Fruit fly (Drosophila melanogaster): ENCODE results near the gene CG6576.

Gene CG6576

DNA sequence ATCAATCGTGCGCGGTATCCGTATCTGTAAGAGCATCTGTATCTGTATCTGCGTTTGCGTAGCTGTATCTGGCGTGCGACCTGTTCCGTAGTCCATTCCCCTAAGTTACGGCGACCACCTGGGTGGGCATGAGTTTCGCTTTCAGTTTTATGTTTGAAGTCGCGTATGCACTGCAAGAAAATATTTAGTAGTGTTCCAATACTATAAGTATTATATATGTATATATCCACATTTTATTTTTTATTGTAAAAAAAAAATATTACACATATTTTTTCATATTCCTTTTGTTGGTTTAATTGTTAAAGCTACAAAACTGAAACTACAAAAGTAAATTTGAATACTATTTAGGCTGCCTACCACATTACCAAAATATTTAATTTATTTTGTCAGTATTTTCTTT is 42.9 kb upstream of the CG6576 start (continued):
- TF ChIP-seq CG6791 (GFP tag; IDR thresholded peaks at IDR 0.05; ENCODE audit: partially characterized antibody), result no peak
- no peak for TF ChIP-seq CG15011 (GFP tag; optimal IDR thresholded peaks at IDR 0.05)
- TF ChIP-seq Spps (tag; optimal IDR thresholded peaks at IDR 0.05), result no peak
- no peak for TF ChIP-seq lbe (GFP tag; optimal IDR thresholded peaks at IDR 0.05)
- TF ChIP-seq pros (GFP tag; optimal IDR thresholded peaks at IDR 0.05), result no peak
- TF ChIP-seq klu (GFP tag; IDR thresholded peaks at IDR 0.05), result no peak
- no peak for TF ChIP-seq onecut (GFP tag; IDR thresholded peaks at IDR 0.05)
- peak; percentile 27 for TF ChIP-seq CG10979 (tag; optimal IDR thresholded peaks at IDR 0.05)
- no peak for TF ChIP-seq twi (tag; optimal IDR thresholded peaks at IDR 0.05)
- no peak for TF ChIP-seq CG4424 (GFP tag; optimal IDR thresholded peaks at IDR 0.05)
- peak; percentile 44 for TF ChIP-seq nmo (GFP tag; optimal IDR thresholded peaks at IDR 0.05)
- TF ChIP-seq Trl (optimal IDR thresholded peaks at IDR 0.05), result no peak
- no peak for TF ChIP-seq Trl (GFP tag; optimal IDR thresholded peaks at IDR 0.05)
- TF ChIP-seq CG17359 (tag; optimal IDR thresholded peaks at IDR 0.05), result no peak
- no peak for TF ChIP-seq CG18011 (GFP tag; optimal IDR thresholded peaks at IDR 0.05)
- no peak for TF ChIP-seq CG2129 (GFP tag; IDR thresholded peaks at IDR 0.05; ENCODE audit: partially characterized antibody)
- TF ChIP-seq CG4854 (GFP tag; optimal IDR thresholded peaks at IDR 0.05), result no peak
- TF ChIP-seq CG17361 (GFP tag; IDR thresholded peaks at IDR 0.05), result no peak; the same call in 2 of the 3 replicates
- peak; percentile 30 for TF ChIP-seq unpg (GFP tag; optimal IDR thresholded peaks at IDR 0.05)
- no peak for TF ChIP-seq pfk (GFP tag; optimal IDR thresholded peaks at IDR 0.05)
- no peak for TF ChIP-seq CG3726 (GFP tag; IDR thresholded peaks at IDR 0.05)
- TF ChIP-seq crc (GFP tag; optimal IDR thresholded peaks at IDR 0.05), result no peak
- peak; percentile 31 for TF ChIP-seq Abd-B (GFP tag; optimal IDR thresholded peaks at IDR 0.05)
- no peak for TF ChIP-seq lilli (GFP tag; optimal IDR thresholded peaks at IDR 0.05)
- no peak for TF ChIP-seq CG31365 (tag; optimal IDR thresholded peaks at IDR 0.05)
- TF ChIP-seq D19A (tag; optimal IDR thresholded peaks at IDR 0.05), result no peak
- no peak for TF ChIP-seq CG12104 (GFP tag; optimal IDR thresholded peaks at IDR 0.05)
- no peak for TF ChIP-seq sc (optimal IDR thresholded peaks at IDR 0.05)
- TF ChIP-seq sc (GFP tag; optimal IDR thresholded peaks at IDR 0.05), result no peak
- TF ChIP-seq bbx (GFP tag; IDR thresholded peaks at IDR 0.05; ENCODE audit: partially characterized antibody), result no peak
- peak; percentile 2 for TF ChIP-seq CG14710 (tag; optimal IDR thresholded peaks at IDR 0.05)
- no peak for TF ChIP-seq br (optimal IDR thresholded peaks at IDR 0.05)
- TF ChIP-seq CG8290 (GFP tag; optimal IDR thresholded peaks at IDR 0.05), result no peak
- no peak for TF ChIP-seq CG8290 (tag; optimal IDR thresholded peaks at IDR 0.05)
- TF ChIP-seq CG14050 (GFP tag; IDR thresholded peaks at IDR 0.05), result no peak
- TF ChIP-seq nerfin-1 (tag; optimal IDR thresholded peaks at IDR 0.05), result no peak
- no peak for TF ChIP-seq jigr1 (GFP tag; IDR thresholded peaks at IDR 0.05)
- TF ChIP-seq zf30C (GFP tag; optimal IDR thresholded peaks at IDR 0.05), result no peak
- no peak for TF ChIP-seq CG9932 (GFP tag; IDR thresholded peaks at IDR 0.05)
- no peak for TF ChIP-seq zen2 (GFP tag; IDR thresholded peaks at IDR 0.05; ENCODE audit: partially characterized antibody)
- no peak for TF ChIP-seq esg (GFP tag; conservative IDR thresholded peaks at IDR 0.05)
- TF ChIP-seq toy (GFP tag; IDR thresholded peaks at IDR 0.05), result no peak
- TF ChIP-seq CG30020 (tag; optimal IDR thresholded peaks at IDR 0.05), result no peak
- TF ChIP-seq CG15479 (GFP tag; optimal IDR thresholded peaks at IDR 0.05), result no peak
- TF ChIP-seq CG7839 (tag; optimal IDR thresholded peaks at IDR 0.05), result peak; percentile 48
- no peak for TF ChIP-seq Scr (GFP tag; IDR thresholded peaks at IDR 0.05; ENCODE audit: partially characterized antibody)
- TF ChIP-seq CG1792 (GFP tag; optimal IDR thresholded peaks at IDR 0.05), result no peak
- no peak for TF ChIP-seq otp (GFP tag; IDR thresholded peaks at IDR 0.05)
- no peak for TF ChIP-seq pnt (GFP tag; optimal IDR thresholded peaks at IDR 0.05)
- TF ChIP-seq Blimp-1 (GFP tag; optimal IDR thresholded peaks at IDR 0.05), result peak; percentile 70
- TF ChIP-seq dysf (GFP tag; IDR thresholded peaks at IDR 0.05), result no peak
- TF ChIP-seq pb (GFP tag; optimal IDR thresholded peaks at IDR 0.05), result no peak
- no peak for TF ChIP-seq Chrac-16 (GFP tag; optimal IDR thresholded peaks at IDR 0.05)
